Fruit fly (Drosophila melanogaster): Measurements from ENCODE around the gene Ykt6.
A peak's percentile ranks its signal among the peaks of the same experiment; 100 is the strongest.

Ykt6 gene

dm6 chrX:7967052-7967847 lies 47.0 kb downstream of the Ykt6 start (continued):
- no peak for TF ChIP-seq CG8632 (GFP tag; optimal IDR thresholded peaks at IDR 0.05)
- TF ChIP-seq CG3919 (GFP tag; optimal IDR thresholded peaks at IDR 0.05): no peak
- no peak for TF ChIP-seq CG9139 (GFP tag; optimal IDR thresholded peaks at IDR 0.05)
- TF ChIP-seq Eip78C (GFP tag): peak; percentile 49
- no peak for TF ChIP-seq CG1621 (tag; optimal IDR thresholded peaks at IDR 0.05)
- peak; percentile 69 for TF ChIP-seq Sox14 (GFP tag; optimal IDR thresholded peaks at IDR 0.05)

DNA sequence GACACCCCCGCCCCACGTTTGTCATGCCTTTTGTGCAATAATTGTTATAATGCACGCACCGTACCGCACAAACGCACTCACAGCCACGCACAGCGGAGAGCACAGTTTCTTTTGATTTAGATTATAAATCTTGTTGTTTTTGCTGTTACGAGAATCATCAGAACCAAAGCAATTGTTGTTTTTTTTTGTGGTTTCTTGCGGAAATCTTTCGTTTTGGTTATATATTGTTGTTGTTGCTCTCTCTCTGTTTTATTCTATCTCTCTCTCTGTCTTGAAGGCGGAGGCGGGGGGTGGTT lies 47.6 kb downstream of the Ykt6 start:
- no peak for TF ChIP-seq CG7368 (GFP tag; optimal IDR thresholded peaks at IDR 0.05)
- no peak for TF ChIP-seq Ets21C (GFP tag; optimal IDR thresholded peaks at IDR 0.05)
- no peak for TF ChIP-seq cyc (GFP tag; optimal IDR thresholded peaks at IDR 0.05)
- TF ChIP-seq ss (GFP tag; optimal IDR thresholded peaks at IDR 0.05): peak in 1 of 2 experiments; percentile 56
- TF ChIP-seq topi (GFP tag; optimal IDR thresholded peaks at IDR 0.05): no peak
- TF ChIP-seq dsx (GFP tag; optimal IDR thresholded peaks at IDR 0.05; ENCODE audit: poor library complexity, severe bottlenecking): peak; percentile 14
- no peak for TF ChIP-seq pdm3 (GFP tag; optimal IDR thresholded peaks at IDR 0.05)
- TF ChIP-seq fd59A (GFP tag; optimal IDR thresholded peaks at IDR 0.05): no peak
- no peak for TF ChIP-seq Ets96B (tag; optimal IDR thresholded peaks at IDR 0.05)
- no peak for TF ChIP-seq CG31627 (GFP tag; optimal IDR thresholded peaks at IDR 0.05)
- TF ChIP-seq CG4318 (GFP tag; optimal IDR thresholded peaks at IDR 0.05): no peak
- peak; percentile 10 for TF ChIP-seq CG9139 (GFP tag; optimal IDR thresholded peaks at IDR 0.05)
- TF ChIP-seq Sox14 (GFP tag; optimal IDR thresholded peaks at IDR 0.05): peak; percentile 28
- 0 out of 3 replicates have a peak, but pooled peaks have one; percentile 9 for TF ChIP-seq CG8119 (GFP tag; IDR thresholded peaks at IDR 0.05)
- TF ChIP-seq Sox102F (GFP tag; optimal IDR thresholded peaks at IDR 0.05): no peak
- TF ChIP-seq CG32006 (GFP tag; optimal IDR thresholded peaks at IDR 0.05): no peak
- no peak for TF ChIP-seq CG6854 (GFP tag; optimal IDR thresholded peaks at IDR 0.05)
- TF ChIP-seq CG8319 (GFP tag; optimal IDR thresholded peaks at IDR 0.05): no peak

dm6 chrX:7968215-7968799 lies 48.1 kb downstream of the Ykt6 start, which contains the start of gene sws:
TSS of gene sws (minus strand) at chrX:7968236.
- TF ChIP-seq lz (GFP tag; optimal IDR thresholded peaks at IDR 0.05) (peak; percentile 40), svp (GFP tag) (peak; percentile 59), Sox102F (GFP tag; optimal IDR thresholded peaks at IDR 0.05) (peak; percentile 8), pdm3 (GFP tag; optimal IDR thresholded peaks at IDR 0.05) (peak; percentile 51), CG3032 (tag; optimal IDR thresholded peaks at IDR 0.05) (peak; percentile 36), CG6163 (GFP tag; IDR thresholded peaks at IDR 0.05) (no peak), CG8632 (GFP tag; optimal IDR thresholded peaks at IDR 0.05) (peak; percentile 53), CG9139 (GFP tag; optimal IDR thresholded peaks at IDR 0.05) (no peak), Ets96B (tag; optimal IDR thresholded peaks at IDR 0.05) (peak; percentile 15), eg (GFP tag; IDR thresholded peaks at IDR 0.05) (0 out of 3 replicates have a peak, but pooled peaks have one; percentile 13), vri (GFP tag; optimal IDR thresholded peaks at IDR 0.05) (no peak), net (GFP tag; optimal IDR thresholded peaks at IDR 0.05) (peak; percentile 5), topi (GFP tag; optimal IDR thresholded peaks at IDR 0.05) (peak; percentile 36), Smox (GFP tag; optimal IDR thresholded peaks at IDR 0.05) (peak; percentile 39), CG32006 (GFP tag; optimal IDR thresholded peaks at IDR 0.05) (peak; percentile 34), esn (GFP tag; optimal IDR thresholded peaks at IDR 0.05) (peak; percentile 62), CG31627 (GFP tag; optimal IDR thresholded peaks at IDR 0.05) (peak; percentile 14), CG11902 (GFP tag; optimal IDR thresholded peaks at IDR 0.05) (no peak), Gug (GFP tag; IDR thresholded peaks at IDR 0.05) (no peak), CG7368 (GFP tag; optimal IDR thresholded peaks at IDR 0.05) (no peak), OdsH (GFP tag; optimal IDR thresholded peaks at IDR 0.05) (peak; percentile 51), salr (GFP tag; optimal IDR thresholded peaks at IDR 0.05) (peak in 1 of 2 experiments; percentile 30), CG3919 (GFP tag; optimal IDR thresholded peaks at IDR 0.05) (peak; percentile 16), CG15336 (GFP tag; IDR thresholded peaks at IDR 0.05) (no peak), Met (GFP tag; optimal IDR thresholded peaks at IDR 0.05) (peak; percentile 35), Eip75B (GFP tag; optimal IDR thresholded peaks at IDR 0.05) (no peak), Sox15 (GFP tag; optimal IDR thresholded peaks at IDR 0.05) (peak; percentile 34), CG11762 (GFP tag; optimal IDR thresholded peaks at IDR 0.05; ENCODE audit: insufficient read depth) (no peak), cyc (GFP tag; optimal IDR thresholded peaks at IDR 0.05) (peak; percentile 18), Hr4 (GFP tag; optimal IDR thresholded peaks at IDR 0.05) (peak; percentile 18), Hr39 (GFP tag; optimal IDR thresholded peaks at IDR 0.05) (peak; percentile 9), acj6 (GFP tag; optimal IDR thresholded peaks at IDR 0.05) (peak; percentile 54), CG6792 (GFP tag; optimal IDR thresholded peaks at IDR 0.05) (peak; percentile 40), CG10631 (GFP tag; optimal IDR thresholded peaks at IDR 0.05) (peak; percentile 59)

Measured in whole organism, prepupa.